Fruit fly (Drosophila melanogaster) whole organism, embryonic: ENCODE data around the gene CG6142.

Source experiments
- CG10147 ChIP-seq: fragments of 200-800 bp; sonication (Bioruptor generic); optimal IDR thresholded peaks from 2 replicates; lab custom pipeline; 2019; ENCODE audit warnings: missing biosample characterization, mild to moderate bottlenecking, missing genetic modification characterization, moderate library complexity
- CG1024 ChIP-seq: fragments of 200-800 bp; sonication (Bioruptor generic); IDR thresholded peaks from 2 replicates; pipeline ENCODE4 v1.3.6; 2022; ENCODE audit warnings: missing biosample characterization, missing genetic modification characterization
- CG10366 ChIP-seq: fragments of 200-800 bp; sonication (Bioruptor generic); IDR thresholded peaks from 2 replicates; pipeline ENCODE4 v1.3.6; 2022; ENCODE audit warnings: missing biosample characterization, missing genetic modification characterization
- CG10959 ChIP-seq: fragments of 200-800 bp; sonication (Bioruptor generic); IDR thresholded peaks from 2 replicates; pipeline ENCODE4 v1.3.6; 2022; ENCODE audit warnings: missing biosample characterization, missing genetic modification characterization
- CG11695 ChIP-seq: fragments of 200-800 bp; sonication (Bioruptor generic); IDR thresholded peaks from 3 replicates; pipeline ENCODE4 v1.3.6; 2022; ENCODE audit warnings: missing biosample characterization, missing genetic modification characterization
- CG11696 ChIP-seq: fragments of 200-800 bp; sonication (Bioruptor generic); IDR thresholded peaks from 2 replicates; pipeline ENCODE4 v1.3.6; 2022; ENCODE audit warnings: missing biosample characterization, missing genetic modification characterization
- CG12942 ChIP-seq: fragments of 200-800 bp; sonication (Bioruptor generic); optimal IDR thresholded peaks from 3 replicates; lab custom pipeline; 2016; ENCODE audit warnings: missing biosample characterization, missing genetic modification characterization
- CG13775 ChIP-seq: fragments of 200-800 bp; sonication (Bioruptor generic); optimal IDR thresholded peaks from 3 replicates; lab custom pipeline; 2017; ENCODE audit warnings: missing biosample characterization, mild to moderate bottlenecking, missing genetic modification characterization
- CG14050 ChIP-seq: fragments of 200-800 bp; sonication (Bioruptor generic); IDR thresholded peaks from 3 replicates; pipeline ENCODE4 v1.3.6; 2022; ENCODE audit warnings: missing biosample characterization, missing genetic modification characterization
- CG1529 ChIP-seq: fragments of 200-800 bp; sonication (Bioruptor generic); optimal IDR thresholded peaks from 3 replicates; lab custom pipeline; 2018; ENCODE audit warnings: missing biosample characterization, missing genetic modification characterization
- CG16779 ChIP-seq: fragments of 200-800 bp; sonication (Bioruptor generic); IDR thresholded peaks from 2 replicates; pipeline ENCODE4 v1.3.6; 2022; ENCODE audit warnings: missing biosample characterization, missing genetic modification characterization
- CG17361 ChIP-seq: fragments of 200-800 bp; sonication (Bioruptor generic); IDR thresholded peaks from 3 replicates; pipeline ENCODE4 v1.3.6; 2022; ENCODE audit warnings: missing biosample characterization, missing genetic modification characterization
- CG1792 ChIP-seq: fragments of 200-800 bp; sonication (Bioruptor generic); optimal IDR thresholded peaks from 2 replicates; lab custom pipeline; 2016; ENCODE audit warnings: missing biosample characterization, missing genetic modification characterization
- CG18764 ChIP-seq: fragments of 200-800 bp; sonication (Bioruptor generic); optimal IDR thresholded peaks from 3 replicates; lab custom pipeline; 2016; ENCODE audit warnings: missing biosample characterization, missing genetic modification characterization
- CG2116 ChIP-seq: fragments of 200-800 bp; sonication (Bioruptor generic); optimal IDR thresholded peaks from 3 replicates; lab custom pipeline; 2018; ENCODE audit warnings: missing biosample characterization, mild to moderate bottlenecking, missing genetic modification characterization
- CG2199 ChIP-seq: fragments of 200-800 bp; sonication (Bioruptor generic); IDR thresholded peaks from 3 replicates; pipeline ENCODE4 v1.3.6; 2022; ENCODE audit warnings: missing biosample characterization, missing genetic modification characterization
- CG32767 ChIP-seq: fragments of 200-800 bp; sonication (Bioruptor generic); IDR thresholded peaks from 2 replicates; pipeline ENCODE4 v1.3.6; 2022; ENCODE audit warnings: missing biosample characterization, missing genetic modification characterization
- CG42726 ChIP-seq: fragments of 200-800 bp; sonication (Bioruptor generic); IDR thresholded peaks from 2 replicates; pipeline ENCODE4 v1.3.6; 2022; ENCODE audit warnings: missing biosample characterization, missing genetic modification characterization; ENCODE audit not compliant: partially characterized antibody
- CG43689 ChIP-seq: fragments of 200-800 bp; sonication (Bioruptor generic); IDR thresholded peaks from 2 replicates; pipeline ENCODE4 v1.3.6; 2022; ENCODE audit warnings: missing biosample characterization, missing genetic modification characterization
- CG6254 ChIP-seq: fragments of 200-800 bp; sonication (Bioruptor generic); optimal IDR thresholded peaks from 3 replicates; lab custom pipeline; 2017; ENCODE audit warnings: mild to moderate bottlenecking, missing biosample characterization, missing genetic modification reagents, missing genetic modification characterization
- CG7745 ChIP-seq: fragments of 200-800 bp; sonication (Bioruptor generic); optimal IDR thresholded peaks from 2 replicates; lab custom pipeline; 2018; ENCODE audit warnings: missing biosample characterization, mild to moderate bottlenecking, missing genetic modification characterization, moderate library complexity
- CG7963 ChIP-seq: fragments of 200-800 bp; sonication (Bioruptor generic); IDR thresholded peaks from 3 replicates; pipeline ENCODE4 v1.3.6; 2022; ENCODE audit warnings: missing biosample characterization, missing genetic modification characterization; ENCODE audit not compliant: partially characterized antibody
- CG9727 ChIP-seq: fragments of 200-800 bp; sonication (Bioruptor generic); optimal IDR thresholded peaks from 3 replicates; lab custom pipeline; 2017; ENCODE audit warnings: missing biosample characterization, mild to moderate bottlenecking, missing genetic modification characterization
- CG9817 ChIP-seq: fragments of 200-800 bp; sonication (Bioruptor generic); optimal IDR thresholded peaks from 2 replicates; lab custom pipeline; 2018; ENCODE audit warnings: missing biosample characterization, mild to moderate bottlenecking, missing genetic modification characterization, moderate library complexity
- CTCF ChIP-seq: fragments of 200-800 bp; sonication (Bioruptor generic); optimal IDR thresholded peaks from 2 replicates; lab custom pipeline; 2017; ENCODE audit warnings: missing biosample characterization, mild to moderate bottlenecking, missing genetic modification characterization, moderate library complexity
- D19A ChIP-seq: fragments of 200-800 bp; optimal IDR thresholded peaks from 3 replicates; lab custom pipeline; 2019; ENCODE audit warnings: missing biosample characterization, mild to moderate bottlenecking, missing genetic modification characterization, moderate library complexity
- Dek ChIP-seq: fragments of 200-800 bp; sonication (Bioruptor generic); optimal IDR thresholded peaks from 3 replicates; lab custom pipeline; 2019; ENCODE audit warnings: missing biosample characterization, mild to moderate bottlenecking, missing genetic modification characterization, moderate library complexity
- Dp ChIP-seq: fragments of 200-800 bp; sonication (Bioruptor generic); optimal IDR thresholded peaks from 2 replicates; lab custom pipeline; 2018; ENCODE audit warnings: missing biosample characterization, mild to moderate bottlenecking, missing genetic modification characterization, moderate library complexity
- Ets65A ChIP-seq: fragments of 200-800 bp; sonication (Bioruptor generic); peaks from one replicate; lab custom pipeline; 2016; ENCODE audit warnings: missing biosample characterization, missing genetic modification characterization
- Hey ChIP-seq: fragments of 200-800 bp; sonication (Bioruptor generic); optimal IDR thresholded peaks from 3 replicates; lab custom pipeline; 2018; ENCODE audit warnings: missing biosample characterization, mild to moderate bottlenecking, missing genetic modification characterization
- Sin3A ChIP-seq: fragments of >200 bp; optimal IDR thresholded peaks from 2 replicates; lab custom pipeline; 2018
- Spps ChIP-seq: fragments of 200-800 bp; sonication (Bioruptor generic); optimal IDR thresholded peaks from 2 replicates; lab custom pipeline; 2018; ENCODE audit warnings: missing biosample characterization, mild to moderate bottlenecking, missing genetic modification characterization
- Ssrp ChIP-seq: fragments of 200-800 bp; sonication (Bioruptor generic); optimal IDR thresholded peaks from 2 replicates; lab custom pipeline; 2018; ENCODE audit warnings: missing biosample characterization, mild to moderate bottlenecking, missing genetic modification characterization, moderate library complexity
- Xrp1 ChIP-seq: fragments of 200-800 bp; sonication (Bioruptor generic); IDR thresholded peaks from 2 replicates; pipeline ENCODE4 v1.3.6; 2022; ENCODE audit warnings: missing biosample characterization, missing genetic modification characterization
- YL-1 ChIP-seq: fragments of 200-800 bp; sonication (Bioruptor generic); optimal IDR thresholded peaks from 3 replicates; lab custom pipeline; 2017; ENCODE audit warnings: missing biosample characterization, mild to moderate bottlenecking, missing genetic modification characterization
- bbx ChIP-seq: fragments of 200-800 bp; sonication (Bioruptor generic); IDR thresholded peaks from 2 replicates; pipeline ENCODE4 v1.3.6; 2022; ENCODE audit warnings: missing biosample characterization, missing genetic modification characterization; ENCODE audit not compliant: partially characterized antibody
- chm ChIP-seq: fragments of 200-800 bp; sonication (Bioruptor generic); IDR thresholded peaks from 2 replicates; pipeline ENCODE4 v1.3.6; 2022; ENCODE audit warnings: missing biosample characterization, missing genetic modification characterization
- ci ChIP-seq: fragments of 200-800 bp; sonication (Bioruptor generic); IDR thresholded peaks from 3 replicates; pipeline ENCODE4 v1.3.6; 2022; ENCODE audit warnings: missing biosample characterization, missing genetic modification characterization
- corto ChIP-seq: fragments of 200-800 bp; sonication (Bioruptor generic); optimal IDR thresholded peaks from 2 replicates; lab custom pipeline; 2016; ENCODE audit warnings: missing biosample characterization, mild to moderate bottlenecking, missing genetic modification characterization, moderate library complexity
- crp ChIP-seq, 2 experiments: fragments of 200-800 bp; sonication (Bioruptor generic); optimal IDR thresholded peaks; 2 replicates in 1 of 2; 3 replicates in 1 of 2; lab custom pipeline; 2017; ENCODE audit warnings: missing biosample characterization in 2 of 2, missing genetic modification characterization in 2 of 2, mild to moderate bottlenecking in 1 of 2, moderate library complexity in 1 of 2
- cwo ChIP-seq: fragments of 200-800 bp; sonication (Bioruptor generic); optimal IDR thresholded peaks from 3 replicates; lab custom pipeline; 2017; ENCODE audit warnings: missing biosample characterization, missing genetic modification characterization, mild to moderate bottlenecking, moderate library complexity, missing genetic modification reagents
- dmrt11E ChIP-seq: fragments of 200-800 bp; sonication (Bioruptor generic); optimal IDR thresholded peaks from 3 replicates; lab custom pipeline; 2018; ENCODE audit warnings: missing biosample characterization, mild to moderate bottlenecking, missing genetic modification characterization, moderate library complexity
- ems ChIP-seq: fragments of 200-800 bp; sonication (Bioruptor generic); optimal IDR thresholded peaks from 3 replicates; lab custom pipeline; 2016; ENCODE audit warnings: missing biosample characterization, missing genetic modification characterization
- ind ChIP-seq: fragments of 200-800 bp; sonication (Bioruptor generic); optimal IDR thresholded peaks from 3 replicates; lab custom pipeline; 2016; ENCODE audit warnings: missing biosample characterization, missing genetic modification characterization
- maf-S ChIP-seq: fragments of 200-800 bp; sonication (Bioruptor generic); optimal IDR thresholded peaks from 2 replicates; lab custom pipeline; 2016; ENCODE audit warnings: missing biosample characterization, missing genetic modification characterization
- nmo ChIP-seq: fragments of 200-800 bp; sonication (Bioruptor generic); optimal IDR thresholded peaks from 2 replicates; lab custom pipeline; 2018; ENCODE audit warnings: missing biosample characterization, mild to moderate bottlenecking, missing genetic modification characterization, moderate library complexity
- pum ChIP-seq: fragments of 200-800 bp; sonication (Bioruptor generic); optimal IDR thresholded peaks from 2 replicates; lab custom pipeline; 2016; ENCODE audit warnings: missing biosample characterization, missing genetic modification characterization
- rib ChIP-seq: fragments of 200-800 bp; sonication (Bioruptor generic); IDR thresholded peaks from 2 replicates; pipeline ENCODE4 v1.3.6; 2022; ENCODE audit warnings: missing biosample characterization, missing genetic modification characterization
- ro ChIP-seq: fragments of 200-800 bp; sonication (Bioruptor generic); IDR thresholded peaks from 2 replicates; pipeline ENCODE4 v1.3.6; 2022; ENCODE audit warnings: missing biosample characterization, missing genetic modification characterization
- run ChIP-seq: fragments of 200-800 bp; sonication (Bioruptor generic); optimal IDR thresholded peaks from 3 replicates; lab custom pipeline; 2018; ENCODE audit warnings: missing biosample characterization, mild to moderate bottlenecking, missing genetic modification characterization
- sisA ChIP-seq: fragments of 200-800 bp; sonication (Bioruptor generic); IDR thresholded peaks from 2 replicates; pipeline ENCODE4 v1.3.6; 2022; ENCODE audit warnings: missing biosample characterization, missing genetic modification characterization
- slou ChIP-seq: fragments of 200-800 bp; sonication (Bioruptor generic); optimal IDR thresholded peaks from 3 replicates; lab custom pipeline; 2016; ENCODE audit warnings: missing biosample characterization, missing genetic modification characterization
- vfl ChIP-seq: fragments of 200-800 bp; sonication (Bioruptor generic); optimal IDR thresholded peaks from 2 replicates; lab custom pipeline; 2016; ENCODE audit warnings: missing biosample characterization, missing genetic modification characterization

Gene CG6142

DNA sequence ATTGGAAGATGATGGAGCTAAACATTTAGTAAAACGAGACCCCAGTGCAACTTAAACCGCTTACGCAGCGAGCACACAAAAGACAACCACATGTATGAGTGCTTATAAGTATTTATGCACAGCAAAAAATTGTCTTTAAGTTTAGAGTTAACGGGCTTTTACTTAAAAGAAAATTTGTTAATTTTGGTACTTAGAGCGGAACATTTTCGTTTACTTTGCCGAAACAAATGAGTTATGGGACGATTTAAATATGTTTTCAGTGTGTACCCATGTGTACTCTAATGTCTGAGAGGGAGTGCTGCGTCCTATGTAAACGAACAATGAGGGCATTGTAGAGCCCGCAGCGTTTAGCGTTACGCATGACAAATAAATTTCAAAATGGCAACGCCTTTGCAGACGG is 11.2 kb upstream of the CG6142 start (continued):
- TF ChIP-seq Ssrp (tag; lab: Kevin White, UChicago), result no peak
- TF ChIP-seq ro (GFP tag; lab: Robert Waterston, UW), result no peak
- TF ChIP-seq sisA, result no peak
- TF ChIP-seq CG12942, result no peak
- no peak for TF ChIP-seq Sin3A (lab: Kevin White, UChicago)
- peak; percentile 36 for TF ChIP-seq Ets65A (GFP tag; lab: Kevin White, UChicago)
- TF ChIP-seq maf-S (GFP tag; lab: Kevin White, UChicago), result no peak
- TF ChIP-seq Dek (tag; lab: Kevin White, UChicago), result peak; percentile 8
- no peak for TF ChIP-seq D19A (tag; lab: Kevin White, UChicago)
- no peak for TF ChIP-seq CTCF
- TF ChIP-seq cwo (GFP tag; lab: Kevin White, UChicago), result no peak
- TF ChIP-seq ci (GFP tag; lab: Robert Waterston, UW), result peak; percentile 76
- no peak for TF ChIP-seq CG16779 (GFP tag; lab: Robert Waterston, UW)
- TF ChIP-seq YL-1 (GFP tag; lab: Kevin White, UChicago), result no peak
- no peak for TF ChIP-seq CG9727 (GFP tag; lab: Kevin White, UChicago)
- no peak for TF ChIP-seq CG6254 (GFP tag; lab: Kevin White, UChicago)
- TF ChIP-seq CG9817, result peak; percentile 22
- no peak for TF ChIP-seq CG17361
- TF ChIP-seq CG11696 (GFP tag; lab: Robert Waterston, UW), result no peak
- TF ChIP-seq run (tag; lab: Kevin White, UChicago), result no peak
- TF ChIP-seq dmrt11E (tag; lab: Kevin White, UChicago), result no peak
- TF ChIP-seq ems (GFP tag; lab: Kevin White, UChicago), result no peak
- peak; percentile 46 for TF ChIP-seq ind (GFP tag; lab: Kevin White, UChicago)
- TF ChIP-seq CG14050 (GFP tag; lab: Robert Waterston, UW), result no peak
- TF ChIP-seq nmo (GFP tag; lab: Kevin White, UChicago), result no peak
- no peak for TF ChIP-seq Spps (tag; lab: Kevin White, UChicago)
- no peak for TF ChIP-seq corto (GFP tag; lab: Kevin White, UChicago)
- peak; percentile 7; the same call in 1 of the 2 replicates for TF ChIP-seq Xrp1 (GFP tag; lab: Robert Waterston, UW)
- no peak for TF ChIP-seq CG43689 (GFP tag; lab: Robert Waterston, UW)
- TF ChIP-seq bbx (GFP tag; lab: Robert Waterston, UW), result no peak
- no peak for TF ChIP-seq Hey (tag; lab: Kevin White, UChicago)
- TF ChIP-seq CG18764, result no peak
- no peak for TF ChIP-seq CG10959 (GFP tag; lab: Robert Waterston, UW)
- TF ChIP-seq CG7963, result no peak
- TF ChIP-seq vfl (GFP tag; lab: Kevin White, UChicago), result no peak
- TF ChIP-seq CG2199 (GFP tag; lab: Robert Waterston, UW), result no peak
- no peak for TF ChIP-seq CG13775 (GFP tag; lab: Kevin White, UChicago)
- TF ChIP-seq CG42726 (GFP tag; lab: Robert Waterston, UW), result no peak
- TF ChIP-seq crp (GFP tag; optimal IDR thresholded peaks at IDR 0.05; lab: Kevin White, UChicago), result no peak
- no peak for TF ChIP-seq chm (GFP tag; lab: Robert Waterston, UW)
- no peak for TF ChIP-seq CG1529 (GFP tag; lab: Kevin White, UChicago)
- no peak for TF ChIP-seq CG32767 (GFP tag; lab: Robert Waterston, UW)
- TF ChIP-seq CG10366 (GFP tag; lab: Robert Waterston, UW), result peak; percentile 48; the same call in 1 of the 2 replicates
- no peak for TF ChIP-seq CG1792 (GFP tag; lab: Kevin White, UChicago)
- no peak for TF ChIP-seq rib (GFP tag; lab: Robert Waterston, UW)
- no peak for TF ChIP-seq slou (GFP tag; lab: Kevin White, UChicago)
- peak; percentile 13 for TF ChIP-seq CG10147
- TF ChIP-seq CG11695 (GFP tag; lab: Robert Waterston, UW), result peak; percentile 62; the same call in 1 of the 3 replicates
- no peak for TF ChIP-seq CG1024
- TF ChIP-seq pum, result no peak
- no peak for TF ChIP-seq CG2116 (GFP tag; lab: Kevin White, UChicago)
- TF ChIP-seq Dp (GFP tag; lab: Kevin White, UChicago), result no peak
- TF ChIP-seq CG7745 (tag; lab: Kevin White, UChicago), result no peak
